Worm (Caenorhabditis elegans) whole organism, L4/young adult: ENCODE results near the gene srt-6.

Experiments
- W03F9.2 ChIP-seq: fragments of 150-350 bp; optimal IDR thresholded peaks from 2 replicates; lab custom pipeline; 2014; ENCODE audit warnings: missing biosample characterization, missing genetic modification characterization
- dao-5 ChIP-seq: sonication (generic microtip); optimal IDR thresholded peaks from 2 replicates; lab custom pipeline; 2016; ENCODE audit warnings: missing genotype, missing genetic modification characterization, moderate library complexity, missing compliant biosample characterization
- him-1 ChIP-seq: sonication (generic microtip); optimal IDR thresholded peaks from 2 replicates; lab custom pipeline; 2016; ENCODE audit warnings: missing genotype, missing genetic modification reagents, missing genetic modification characterization, missing compliant biosample characterization

Gene srt-6

ce11 chrV:7374090-7374489, 34.5 kb downstream of the srt-6 start, which contains the start of gene srx-56:
TSS of gene srx-56 (plus strand) at chrV:7374390.
- TF ChIP-seq dao-5 (tag; lab: Kevin White, UChicago) (no peak), him-1 (tag; lab: Kevin White, UChicago) (no peak), W03F9.2 (no peak)

- TF ChIP-seq W03F9.2 (no peak), dao-5 (tag; lab: Kevin White, UChicago) (no peak), him-1 (tag; lab: Kevin White, UChicago) (no peak)
These were observed 39.0 kb downstream of the srt-6 start, which contains the start of gene srj-14 for ce11 chrV:7369578-7369977. TSS of gene srj-14 (plus strand) at chrV:7369708.

- TF ChIP-seq him-1 (tag; lab: Kevin White, UChicago) (no peak), W03F9.2 (no peak), dao-5 (tag; lab: Kevin White, UChicago) (no peak)
These were observed 43.7 kb downstream of the srt-6 start, which contains the start of gene exc-13 for ce11 chrV:7364951-7365350. TSS of gene exc-13 (plus strand) at chrV:7365251.

- no peak for TF ChIP-seq dao-5 (tag; lab: Kevin White, UChicago)
- TF ChIP-seq W03F9.2, result no peak
- TF ChIP-seq him-1 (tag; lab: Kevin White, UChicago), result no peak
These were observed 44.6 kb downstream of the srt-6 start, which contains the start of gene cyp-35A2 for ce11 chrV:7364059-7364458. TSS of gene cyp-35A2 (minus strand) at chrV:7364182.

- TF ChIP-seq W03F9.2 (no peak), dao-5 (tag; lab: Kevin White, UChicago) (no peak), him-1 (tag; lab: Kevin White, UChicago) (no peak)
These were observed 46.9 kb downstream of the srt-6 start, which contains the start of gene cyp-35A1 for ce11 chrV:7361673-7362072. TSS of gene cyp-35A1 (minus strand) at chrV:7361773.
